Fruit fly (Drosophila melanogaster): ENCODE measurements around the gene CG13625.
A peak's percentile ranks its signal among the peaks of the same experiment; 100 is the strongest.

The CG13625 gene

DNA sequence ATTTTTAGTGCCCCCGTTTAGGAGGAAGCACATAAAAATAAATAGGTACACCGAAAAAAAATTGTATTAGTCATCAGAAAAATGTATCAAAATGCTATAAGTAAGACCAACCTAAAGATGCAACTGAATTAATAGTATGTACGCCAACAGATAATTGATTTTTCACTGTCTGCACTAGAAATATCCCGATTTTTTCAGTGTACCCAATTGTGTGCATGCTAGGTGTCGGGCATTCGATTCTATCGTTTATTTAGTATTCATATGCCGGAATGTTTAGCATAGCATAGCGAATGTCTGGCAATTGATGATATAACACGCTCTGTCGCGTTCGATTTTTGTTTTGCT is 17.6 kb downstream of the CG13625 start (continued):
- TF ChIP-seq mirr (GFP tag; optimal IDR thresholded peaks at IDR 0.05) (peak; percentile 65), CG10543 (GFP tag; optimal IDR thresholded peaks at IDR 0.05) (peak; percentile 67), CG17829 (tag; optimal IDR thresholded peaks at IDR 0.05) (peak; percentile 52), Chrac-16 (GFP tag; optimal IDR thresholded peaks at IDR 0.05) (peak; percentile 86), gcm (GFP tag; optimal IDR thresholded peaks at IDR 0.05) (peak; percentile 76), fd96Cb (tag; optimal IDR thresholded peaks at IDR 0.05) (peak; percentile 79), Bgb (GFP tag; IDR thresholded peaks at IDR 0.05; ENCODE audit: partially characterized antibody) (no peak), ase (GFP tag; IDR thresholded peaks at IDR 0.05) (peak; percentile 79; the same call in 2 of the 3 replicates), CG7839 (tag; optimal IDR thresholded peaks at IDR 0.05) (peak; percentile 90), dimm (GFP tag; IDR thresholded peaks at IDR 0.05) (no peak), lmd (GFP tag; IDR thresholded peaks at IDR 0.05) (peak; percentile 90), CG15479 (GFP tag; optimal IDR thresholded peaks at IDR 0.05) (no peak), z (GFP tag; IDR thresholded peaks at IDR 0.05) (peak; percentile 45; the same call in 1 of the 3 replicates), tx (GFP tag; optimal IDR thresholded peaks at IDR 0.05) (peak; percentile 87), pb (GFP tag; optimal IDR thresholded peaks at IDR 0.05) (peak; percentile 84), Dfd (GFP tag; optimal IDR thresholded peaks at IDR 0.05) (no peak), MBD-R2 (GFP tag; IDR thresholded peaks at IDR 0.05) (peak; percentile 61), wdn (GFP tag; IDR thresholded peaks at IDR 0.05) (peak; percentile 78), CG7556 (GFP tag; optimal IDR thresholded peaks at IDR 0.05) (peak; percentile 83), CG16779 (GFP tag; IDR thresholded peaks at IDR 0.05) (peak; percentile 75), Atf6 (GFP tag; IDR thresholded peaks at IDR 0.05) (peak; percentile 90), disco-r (GFP tag; optimal IDR thresholded peaks at IDR 0.05) (peak; percentile 85), da (GFP tag; optimal IDR thresholded peaks at IDR 0.05) (peak; percentile 68), Nf-YC (tag; optimal IDR thresholded peaks at IDR 0.05) (peak; percentile 66), YL-1 (GFP tag; optimal IDR thresholded peaks at IDR 0.05) (peak; percentile 43), pnt (GFP tag; optimal IDR thresholded peaks at IDR 0.05) (peak; percentile 91), HLH54F (GFP tag; optimal IDR thresholded peaks at IDR 0.05) (peak; percentile 85), bowl (GFP tag; IDR thresholded peaks at IDR 0.05) (peak; percentile 77), sug (tag; optimal IDR thresholded peaks at IDR 0.05) (peak; percentile 69), CrebB (tag; optimal IDR thresholded peaks at IDR 0.05) (peak; percentile 64), CG14860 (GFP tag; IDR thresholded peaks at IDR 0.05; ENCODE audit: partially characterized antibody) (no peak), NfI (GFP tag; optimal IDR thresholded peaks at IDR 0.05) (peak; percentile 89), CG14014 (GFP tag; IDR thresholded peaks at IDR 0.05) (peak; percentile 85), pan (optimal IDR thresholded peaks at IDR 0.05) (no peak), pan (GFP tag; optimal IDR thresholded peaks at IDR 0.05 in 1 of 2, IDR thresholded peaks at IDR 0.05 in 1 of 2) (peak in 1 of 2 experiments; percentile 91), pros (GFP tag; optimal IDR thresholded peaks at IDR 0.05) (no peak), D (optimal IDR thresholded peaks at IDR 0.05) (no peak), D (GFP tag; optimal IDR thresholded peaks at IDR 0.05) (peak; percentile 66), repo (GFP tag; optimal IDR thresholded peaks at IDR 0.05) (peak; percentile 76), CG10979 (tag; optimal IDR thresholded peaks at IDR 0.05) (peak; percentile 76), CG11247 (GFP tag; IDR thresholded peaks at IDR 0.05) (peak; percentile 85), Nf-YB (GFP tag; optimal IDR thresholded peaks at IDR 0.05) (peak; percentile 46), CG32772 (GFP tag; IDR thresholded peaks at IDR 0.05) (peak; percentile 82), psq (GFP tag; optimal IDR thresholded peaks at IDR 0.05) (peak; percentile 77), CG13624 (GFP tag; optimal IDR thresholded peaks at IDR 0.05) (peak; percentile 98), slp2 (GFP tag; optimal IDR thresholded peaks at IDR 0.05) (peak; percentile 79), mam (GFP tag; optimal IDR thresholded peaks at IDR 0.05) (peak; percentile 93), run (tag; optimal IDR thresholded peaks at IDR 0.05) (peak; percentile 74), Ssrp (tag; optimal IDR thresholded peaks at IDR 0.05) (peak; percentile 83), CG2678 (tag; optimal IDR thresholded peaks at IDR 0.05) (peak; percentile 91), Antp (GFP tag; optimal IDR thresholded peaks at IDR 0.05) (peak; percentile 92), Dref (GFP tag; IDR thresholded peaks at IDR 0.05) (no peak)

Data from whole organism, embryonic.